Worm (Caenorhabditis elegans) whole organism, L4 larva: ENCODE measurements around the gene str-68.

Experiments
- F10B5.3 ChIP-seq: sonication (generic microtip); optimal IDR thresholded peaks from 2 replicates; lab custom pipeline; 2016; ENCODE audit warnings: mild to moderate bottlenecking, missing genetic modification characterization, missing compliant biosample characterization
- F37D6.2 ChIP-seq: sonication (generic microtip); optimal IDR thresholded peaks from 2 replicates; lab custom pipeline; 2016; ENCODE audit warnings: mild to moderate bottlenecking, missing genetic modification characterization, missing compliant biosample characterization
- R02D3.7 ChIP-seq: fragments of 150-350 bp; sonication (generic microtip); optimal IDR thresholded peaks from 3 replicates; lab custom pipeline; 2014; ENCODE audit warnings: missing biosample characterization, missing genetic modification characterization
- Y48G9A.11 ChIP-seq: fragments of 200-800 bp; sonication (Bioruptor generic); IDR thresholded peaks from 2 replicates; pipeline ENCODE4 v1.3.6; 2022; ENCODE audit warnings: missing genetic modification reagents, missing genetic modification characterization, missing compliant biosample characterization
- Y5F2A.4 ChIP-seq: fragments of 200-800 bp; sonication (Bioruptor generic); optimal IDR thresholded peaks from 2 replicates; lab custom pipeline; 2018; ENCODE audit warnings: mild to moderate bottlenecking, missing genetic modification characterization, missing compliant biosample characterization
- aha-1 ChIP-seq: fragments of 150-350 bp; peaks from one replicate; lab custom pipeline; 2014; ENCODE audit warnings: missing biosample characterization, missing genetic modification characterization
- ceh-28 ChIP-seq: fragments of 150-350 bp; optimal IDR thresholded peaks from 2 replicates; lab custom pipeline; 2014; ENCODE audit warnings: missing biosample characterization, missing genetic modification reagents, missing genetic modification characterization
- ceh-32 ChIP-seq: sonication (generic microtip); optimal IDR thresholded peaks from 2 replicates; lab custom pipeline; 2016; ENCODE audit warnings: mild to moderate bottlenecking, missing genetic modification characterization, missing compliant biosample characterization; ENCODE audit not compliant: poor library complexity
- daf-16 ChIP-seq, 3 experiments: sonication (generic microtip); optimal IDR thresholded peaks; 2 replicates each; lab custom pipeline; 2016 to 2017; ENCODE audit warnings: missing genetic modification characterization in 3 of 3, missing genetic modification reagents in 3 of 3, mild to moderate bottlenecking in 2 of 3, missing compliant biosample characterization in 2 of 3, missing biosample characterization in 1 of 3, moderate library complexity in 1 of 3
- daf-19 ChIP-seq: fragments of 200-800 bp; sonication (Bioruptor generic); conservative IDR thresholded peaks from 2 replicates; pipeline ENCODE4 v1.3.6; 2022; ENCODE audit warnings: missing genetic modification characterization, missing compliant biosample characterization
- dmd-9 ChIP-seq: fragments of 200-800 bp; sonication (Bioruptor generic); IDR thresholded peaks from 2 replicates; pipeline ENCODE4 v1.3.6; 2022; ENCODE audit warnings: missing genetic modification reagents, missing genetic modification characterization, missing compliant biosample characterization
- duxl-1 ChIP-seq: sonication (generic microtip); optimal IDR thresholded peaks from 2 replicates; lab custom pipeline; 2016; ENCODE audit warnings: mild to moderate bottlenecking, missing genetic modification characterization, moderate library complexity, missing compliant biosample characterization; ENCODE audit not compliant: poor library complexity
- dve-1 ChIP-seq: sonication (generic microtip); optimal IDR thresholded peaks from 2 replicates; lab custom pipeline; 2017; ENCODE audit warnings: antibody characterized with exemption, mild to moderate bottlenecking, missing genetic modification characterization, missing compliant biosample characterization; ENCODE audit not compliant: insufficient read depth
- egl-43 ChIP-seq: fragments of 200-800 bp; sonication (Bioruptor generic); IDR thresholded peaks from 2 replicates; pipeline ENCODE4 v1.3.6; 2022; ENCODE audit warnings: missing genetic modification reagents, missing genetic modification characterization, missing compliant biosample characterization
- hlh-11 ChIP-seq: fragments of 200-800 bp; sonication (Bioruptor generic); optimal IDR thresholded peaks from 2 replicates; lab custom pipeline; 2018; ENCODE audit warnings: mild to moderate bottlenecking, missing genetic modification characterization, missing compliant biosample characterization
- hlh-30 ChIP-seq: sonication (generic microtip); optimal IDR thresholded peaks from 2 replicates; lab custom pipeline; 2017; ENCODE audit warnings: antibody characterized with exemption, mild to moderate bottlenecking, missing genetic modification characterization, missing compliant biosample characterization; ENCODE audit not compliant: insufficient read depth
- lin-15B ChIP-seq: fragments of 150-350 bp; sonication (generic microtip); optimal IDR thresholded peaks from 3 replicates; lab custom pipeline; 2014; ENCODE audit warnings: missing biosample characterization, missing genetic modification characterization
- lin-29 ChIP-seq: fragments of 200-800 bp; sonication (Bioruptor generic); IDR thresholded peaks from 2 replicates; pipeline ENCODE4 v1.3.6; 2022; ENCODE audit warnings: missing genetic modification reagents, missing genetic modification characterization, missing compliant biosample characterization
- lir-3 ChIP-seq: sonication (generic microtip); optimal IDR thresholded peaks from 2 replicates; lab custom pipeline; 2016; ENCODE audit warnings: mild to moderate bottlenecking, missing genetic modification characterization, missing compliant biosample characterization
- lsy-2 ChIP-seq, 2 experiments: fragments of 150-350 bp in 1 of 2; sonication (generic microtip) in 1 of 2; optimal IDR thresholded peaks; 2 replicates each; lab custom pipeline; 2014 to 2017; ENCODE audit warnings: missing biosample characterization in 2 of 2, missing genetic modification characterization in 2 of 2
- madf-9 ChIP-seq: fragments of 200-800 bp; sonication (Bioruptor generic); conservative IDR thresholded peaks from 2 replicates; pipeline ENCODE4 v1.3.6; 2022; ENCODE audit warnings: missing genetic modification reagents, missing genetic modification characterization, missing compliant biosample characterization
- mdl-1 ChIP-seq, 2 experiments: fragments of 150-350 bp in 1 of 2; sonication (generic microtip) in 1 of 2; optimal IDR thresholded peaks; 2 replicates each; lab custom pipeline; 2014 to 2017; ENCODE audit warnings: missing biosample characterization in 2 of 2, missing genetic modification characterization in 2 of 2
- mep-1 ChIP-seq: fragments of 150-350 bp; sonication (generic microtip); optimal IDR thresholded peaks from 3 replicates; lab custom pipeline; 2014; ENCODE audit warnings: missing biosample characterization, missing genetic modification characterization
- mxl-2 ChIP-seq: fragments of 200-800 bp; sonication (Bioruptor generic); conservative IDR thresholded peaks from 2 replicates; pipeline ENCODE4 v1.3.6; 2022; ENCODE audit warnings: missing genetic modification reagents, missing genetic modification characterization, missing compliant biosample characterization
- mxl-3 ChIP-seq: fragments of 200-800 bp; sonication (Bioruptor generic); optimal IDR thresholded peaks from 2 replicates; lab custom pipeline; 2018; ENCODE audit warnings: mild to moderate bottlenecking, missing genetic modification characterization, missing compliant biosample characterization
- nhr-237 ChIP-seq: sonication (generic microtip); optimal IDR thresholded peaks from 2 replicates; lab custom pipeline; 2017; ENCODE audit warnings: missing biosample characterization, missing genetic modification characterization
- nhr-41 ChIP-seq: fragments of 200-800 bp; sonication (Bioruptor generic); IDR thresholded peaks from 2 replicates; pipeline ENCODE4 v1.3.6; 2022; ENCODE audit warnings: missing genetic modification reagents, missing genetic modification characterization, missing compliant biosample characterization
- nhr-6 ChIP-seq: fragments of 150-350 bp; optimal IDR thresholded peaks from 2 replicates; lab custom pipeline; 2014; ENCODE audit warnings: missing biosample characterization, missing genetic modification characterization
- nhr-76 ChIP-seq: fragments of 150-350 bp; optimal IDR thresholded peaks from 2 replicates; lab custom pipeline; 2014; ENCODE audit warnings: missing biosample characterization, missing genetic modification characterization
- nhr-77 ChIP-seq: fragments of 150-350 bp; optimal IDR thresholded peaks from 2 replicates; lab custom pipeline; 2014; ENCODE audit warnings: missing biosample characterization, missing genetic modification characterization
- rbr-2 ChIP-seq: sonication (generic microtip); optimal IDR thresholded peaks from 2 replicates; lab custom pipeline; 2016; ENCODE audit warnings: missing genotype, missing genetic modification characterization, missing compliant biosample characterization
- saeg-2 ChIP-seq: fragments of 200-800 bp; sonication (Bioruptor generic); IDR thresholded peaks from 2 replicates; pipeline ENCODE4 v1.3.6; 2022; ENCODE audit warnings: missing genetic modification reagents, missing genetic modification characterization, missing compliant biosample characterization
- set-16 ChIP-seq: fragments of 200-800 bp; sonication (Bioruptor generic); IDR thresholded peaks from 2 replicates; pipeline ENCODE4 v1.3.6; 2022; ENCODE audit warnings: missing genetic modification reagents, missing genetic modification characterization, missing compliant biosample characterization
- skn-1 ChIP-seq: fragments of 150-350 bp; optimal IDR thresholded peaks from 2 replicates; lab custom pipeline; 2014; ENCODE audit warnings: missing biosample characterization, missing genetic modification characterization
- spr-1 ChIP-seq: sonication (generic microtip); optimal IDR thresholded peaks from 2 replicates; lab custom pipeline; 2016; ENCODE audit warnings: mild to moderate bottlenecking, missing genetic modification characterization, missing compliant biosample characterization
- spr-3 ChIP-seq: fragments of 200-800 bp; sonication (Bioruptor generic); optimal IDR thresholded peaks from 2 replicates; lab custom pipeline; 2018; ENCODE audit warnings: mild to moderate bottlenecking, missing genetic modification characterization, missing compliant biosample characterization
- unc-130 ChIP-seq: sonication (generic microtip); optimal IDR thresholded peaks from 2 replicates; lab custom pipeline; 2016; ENCODE audit warnings: missing genetic modification reagents, missing genetic modification characterization, missing compliant biosample characterization
- unc-62 ChIP-seq, 3 experiments: fragments of 150-350 bp in 1 of 3; sonication (generic microtip); optimal IDR thresholded peaks in 2 of 3; peaks in 1 of 3; 1 replicate in 1 of 3; 2 replicates in 2 of 3; lab custom pipeline; 2014 to 2017; ENCODE audit warnings: missing biosample characterization in 3 of 3, missing genetic modification characterization in 3 of 3, missing genetic modification reagents in 3 of 3, missing genotype in 1 of 3
- vab-7 ChIP-seq: fragments of 200-800 bp; sonication (Bioruptor generic); IDR thresholded peaks from 2 replicates; pipeline ENCODE4 v1.3.6; 2022; ENCODE audit warnings: missing genetic modification reagents, missing genetic modification characterization, missing compliant biosample characterization
- zfp-2 ChIP-seq: sonication (generic microtip); optimal IDR thresholded peaks from 2 replicates; lab custom pipeline; 2016; ENCODE audit warnings: mild to moderate bottlenecking, missing genetic modification characterization, missing compliant biosample characterization
- zip-2 ChIP-seq: fragments of 150-350 bp; optimal IDR thresholded peaks from 2 replicates; lab custom pipeline; 2014; ENCODE audit warnings: missing biosample characterization, missing genetic modification characterization
- ztf-11 ChIP-seq: fragments of 150-350 bp; optimal IDR thresholded peaks from 2 replicates; lab custom pipeline; 2014; ENCODE audit warnings: missing biosample characterization, missing genetic modification characterization

The str-68 gene

DNA sequence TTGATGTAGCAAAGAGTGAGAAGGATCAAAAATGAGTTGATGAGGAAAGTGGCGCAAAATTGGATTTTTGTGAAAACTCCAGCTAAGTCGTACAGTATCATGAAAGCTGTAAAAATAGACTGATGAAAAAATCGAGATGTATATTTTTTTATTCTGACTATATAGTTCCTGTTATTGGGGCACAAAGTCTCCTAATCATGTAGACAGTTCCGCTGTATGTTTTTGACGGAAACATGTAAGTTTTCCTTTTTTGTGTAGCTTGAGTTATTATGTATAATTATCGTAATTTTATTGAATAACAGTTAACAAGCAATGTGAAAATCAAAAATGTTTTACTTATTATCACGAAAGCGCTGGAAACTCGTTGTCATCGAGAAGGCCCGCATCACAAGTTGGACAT lies at the start of gene str-68:
Gene str-68 (minus strand): TSS at position 101 of the 400 bp plus-strand sequence.
- TF ChIP-seq ztf-11 (tag; lab: Kevin White, UChicago) (no peak), dve-1 (tag; lab: Kevin White, UChicago) (no peak), nhr-6 (no peak), madf-9 (no peak)

DNA sequence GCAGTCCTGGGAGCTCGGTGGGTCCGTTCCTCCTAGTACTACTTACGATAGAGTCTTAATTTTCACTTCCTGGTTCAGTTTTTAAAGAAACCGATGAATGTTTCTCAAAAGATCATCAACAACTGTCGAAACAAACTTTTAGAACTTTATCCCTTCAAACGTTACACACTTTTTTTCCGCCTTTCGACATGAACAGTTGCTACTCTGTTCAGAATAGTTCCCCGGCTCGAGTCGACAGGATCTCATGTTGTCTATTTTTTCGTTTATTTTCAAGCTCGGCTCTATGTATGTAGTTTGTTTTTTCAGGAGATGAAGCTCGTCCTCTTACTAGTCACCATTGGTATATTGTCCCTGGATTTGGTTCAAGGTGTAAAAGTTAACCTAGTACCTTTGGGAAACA lies 49.4 kb upstream of the str-68 start, which contains the start of gene exh-1:
Gene exh-1 (plus strand): TSS at position 301 of the 400 bp plus-strand sequence.
- TF ChIP-seq daf-16 (GFP tag; optimal IDR thresholded peaks at IDR 0.05; lab: Kevin White, UChicago), result no peak
- no peak for TF ChIP-seq daf-16 (tag; optimal IDR thresholded peaks at IDR 0.05; lab: Kevin White, UChicago)
- peak in 1 of 2 experiments; percentile 78 for TF ChIP-seq unc-62 (GFP tag; optimal IDR thresholded peaks at IDR 0.05 in 1 of 2; lab: Kevin White, UChicago)
- no peak for TF ChIP-seq unc-62 (tag; optimal IDR thresholded peaks at IDR 0.05; lab: Kevin White, UChicago)
- TF ChIP-seq lin-15B (tag; lab: Kevin White, UChicago), result no peak

DNA sequence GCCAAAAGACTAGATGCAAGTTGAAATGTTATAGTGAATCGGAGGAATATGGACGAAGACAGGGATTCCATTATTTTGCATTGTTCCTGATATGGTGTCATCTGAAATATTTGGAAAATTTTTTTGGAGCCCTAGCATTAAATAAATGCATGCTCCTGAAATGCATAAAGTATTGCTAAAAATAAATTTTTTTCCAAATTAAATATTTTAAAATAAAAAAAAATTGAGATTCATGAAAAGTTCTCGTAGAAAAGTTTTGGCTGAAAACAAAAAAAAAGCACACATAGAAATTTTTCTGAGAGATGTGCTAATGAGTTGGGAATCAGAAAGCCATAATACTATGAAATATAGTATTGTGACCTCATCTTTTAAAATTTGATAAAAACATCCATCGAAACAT lies 47.7 kb upstream of the str-68 start, which contains the start of gene srab-7:
Gene srab-7 (minus strand): TSS at position 101 of the 400 bp plus-strand sequence.
- TF ChIP-seq mdl-1 (tag; optimal IDR thresholded peaks at IDR 0.05; lab: Kevin White, UChicago), result no peak
- no peak for TF ChIP-seq lin-29 (GFP tag; lab: Robert Waterston, UW)
- no peak for TF ChIP-seq unc-130 (GFP tag; lab: Kevin White, UChicago)
- no peak for TF ChIP-seq Y48G9A.11 (GFP tag; lab: Robert Waterston, UW)
- TF ChIP-seq lin-15B (tag; lab: Kevin White, UChicago), result no peak
- no peak for TF ChIP-seq ztf-11 (tag; lab: Kevin White, UChicago)
- TF ChIP-seq skn-1 (tag; lab: Kevin White, UChicago), result no peak
- TF ChIP-seq zfp-2 (tag; lab: Kevin White, UChicago), result no peak
- no peak for TF ChIP-seq lir-3 (tag; lab: Kevin White, UChicago)
- no peak for TF ChIP-seq vab-7 (GFP tag; lab: Robert Waterston, UW)
- no peak for TF ChIP-seq set-16
- no peak for TF ChIP-seq Y5F2A.4 (GFP tag; lab: Kevin White, UChicago)
- TF ChIP-seq nhr-41, result no peak
- TF ChIP-seq duxl-1 (tag; lab: Kevin White, UChicago), result no peak
- TF ChIP-seq, all 104 proteins: peak for 0

DNA sequence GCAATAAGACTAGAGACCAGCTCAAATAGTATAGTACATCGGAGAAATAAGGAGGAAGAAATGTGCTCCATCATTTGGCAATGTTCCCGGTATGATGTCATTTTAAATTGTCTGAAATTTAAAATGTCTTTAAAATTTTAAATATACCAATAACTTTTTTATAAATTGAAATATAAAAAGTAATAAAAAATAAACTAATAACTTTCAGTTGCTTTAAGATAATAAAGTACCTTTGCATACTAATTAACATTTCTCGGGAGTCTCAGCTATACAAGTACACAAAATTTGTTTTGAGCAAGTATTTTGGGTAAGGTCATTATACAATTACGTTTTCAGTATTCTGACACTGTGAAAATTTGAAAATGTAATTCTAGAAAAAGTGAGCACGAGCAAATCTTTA lies 44.5 kb upstream of the str-68 start, which contains the start of gene srab-6:
Gene srab-6 (minus strand): TSS at position 101 of the 400 bp plus-strand sequence.
- TF ChIP-seq ceh-32 (tag; lab: Kevin White, UChicago), result no peak
- no peak for TF ChIP-seq nhr-77 (tag; lab: Kevin White, UChicago)
- TF ChIP-seq mxl-3 (GFP tag; lab: Kevin White, UChicago), result no peak
- no peak for TF ChIP-seq lsy-2 (tag; optimal IDR thresholded peaks at IDR 0.05; lab: Kevin White, UChicago)
- no peak for TF ChIP-seq rbr-2 (tag; lab: Kevin White, UChicago)
- no peak for TF ChIP-seq dmd-9 (GFP tag; lab: Robert Waterston, UW)
- no peak for TF ChIP-seq hlh-11 (tag; lab: Kevin White, UChicago)
- TF ChIP-seq daf-19 (GFP tag; lab: Robert Waterston, UW), result no peak
- no peak for TF ChIP-seq duxl-1 (tag; lab: Kevin White, UChicago)
- TF ChIP-seq, all 104 proteins: peak for 0

DNA sequence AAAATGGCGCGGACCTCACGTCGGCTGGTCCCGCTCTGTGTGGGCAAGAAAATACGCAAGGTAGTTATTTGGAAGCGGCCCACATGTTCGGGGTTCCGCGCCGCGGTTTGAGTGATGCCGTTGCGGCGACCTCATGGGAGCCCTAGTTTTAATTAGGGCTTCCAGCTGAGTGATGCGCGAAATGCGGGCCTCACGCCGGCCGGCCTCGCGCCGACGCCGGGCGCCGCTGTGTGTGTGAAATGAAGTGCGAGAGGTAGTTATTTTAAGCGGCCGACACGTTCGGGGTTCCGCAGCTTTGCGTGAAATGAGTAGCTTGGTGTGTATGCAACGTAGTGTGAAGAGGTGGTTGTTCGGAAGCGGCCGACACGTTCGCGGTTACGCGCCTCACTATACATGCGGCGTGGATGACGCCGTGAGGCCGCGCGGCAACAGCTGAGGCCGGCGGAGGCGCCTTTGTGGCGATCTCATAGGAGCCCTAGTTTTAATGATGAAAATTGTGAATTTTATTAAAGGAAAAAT lies 42.6 kb upstream of the str-68 start:
- TF ChIP-seq R02D3.7 (tag; lab: Kevin White, UChicago), result no peak
- TF ChIP-seq F37D6.2 (tag; lab: Kevin White, UChicago), result no peak
- no peak for TF ChIP-seq hlh-30
- TF ChIP-seq egl-43 (GFP tag; lab: Robert Waterston, UW), result no peak
- no peak for TF ChIP-seq mep-1 (tag; lab: Kevin White, UChicago)
- 0 out of 2 replicates have a peak, but pooled peaks have one; percentile 38 for TF ChIP-seq saeg-2
- peak; percentile 91 for TF ChIP-seq set-16
- no peak for TF ChIP-seq nhr-76 (tag; lab: Kevin White, UChicago)
- TF ChIP-seq mxl-2, result no peak
- 0 out of 2 replicates have a peak, but pooled peaks have one; percentile 6 for TF ChIP-seq nhr-41
- TF ChIP-seq ceh-28 (tag; lab: Kevin White, UChicago), result no peak
- TF ChIP-seq zip-2 (tag; lab: Kevin White, UChicago), result no peak
- no peak for TF ChIP-seq spr-3 (GFP tag; lab: Kevin White, UChicago)
- TF ChIP-seq aha-1, result peak; percentile 73
- no peak for TF ChIP-seq spr-1 (tag; lab: Kevin White, UChicago)
- no peak for TF ChIP-seq nhr-237
- TF ChIP-seq F10B5.3 (tag; lab: Kevin White, UChicago), result no peak
- TF ChIP-seq, all 104 proteins: peak for 4
